Worm (Caenorhabditis elegans): ENCODE measurements around the gene fbxa-202.

DNA sequence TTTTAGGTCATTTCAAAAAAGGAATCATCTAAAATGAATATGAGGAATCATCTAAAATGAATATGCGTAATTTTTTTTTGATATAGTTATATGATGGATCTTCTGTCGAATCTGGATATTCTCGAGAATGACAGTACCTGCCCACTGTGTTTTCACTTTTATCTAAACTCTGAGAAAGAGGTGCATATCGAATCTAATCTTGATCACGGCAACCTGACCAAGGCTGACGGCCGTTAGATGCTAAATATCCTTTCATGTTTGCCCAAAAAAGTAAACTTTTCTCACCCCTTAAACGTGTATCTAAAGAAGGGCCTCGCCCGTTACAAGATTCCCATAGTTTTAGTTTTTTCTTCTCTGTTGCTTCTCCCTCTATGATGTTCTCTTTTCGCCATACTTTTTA, 24.6 kb upstream of the fbxa-202 start:
- TF ChIP-seq B0261.1 (tag; optimal IDR thresholded peaks at IDR 0.05) (no peak), rcor-1 (GFP tag; IDR thresholded peaks at IDR 0.05) (no peak), B0035.1 (tag; optimal IDR thresholded peaks at IDR 0.05) (no peak), dpff-1 (tag; optimal IDR thresholded peaks at IDR 0.05) (no peak), pbrm-1 (GFP tag; IDR thresholded peaks at IDR 0.05) (no peak), egl-18 (GFP tag; IDR thresholded peaks at IDR 0.05) (no peak), efl-1 (GFP tag; optimal IDR thresholded peaks at IDR 0.05) (no peak), F49E8.2 (tag; optimal IDR thresholded peaks at IDR 0.05; ENCODE audit: insufficient read depth) (no peak), mes-4 (tag; optimal IDR thresholded peaks at IDR 0.05) (no peak)
